Worm (Caenorhabditis elegans) whole organism, dauer: ENCODE data around the gene R08C7.12.

Experiments
- unc-62 ChIP-seq: sonication (generic microtip); optimal IDR thresholded peaks from 2 replicates; lab custom pipeline; 2017; ENCODE audit warnings: missing biosample characterization, missing genetic modification reagents, missing genetic modification characterization

The R08C7.12 gene

DNA sequence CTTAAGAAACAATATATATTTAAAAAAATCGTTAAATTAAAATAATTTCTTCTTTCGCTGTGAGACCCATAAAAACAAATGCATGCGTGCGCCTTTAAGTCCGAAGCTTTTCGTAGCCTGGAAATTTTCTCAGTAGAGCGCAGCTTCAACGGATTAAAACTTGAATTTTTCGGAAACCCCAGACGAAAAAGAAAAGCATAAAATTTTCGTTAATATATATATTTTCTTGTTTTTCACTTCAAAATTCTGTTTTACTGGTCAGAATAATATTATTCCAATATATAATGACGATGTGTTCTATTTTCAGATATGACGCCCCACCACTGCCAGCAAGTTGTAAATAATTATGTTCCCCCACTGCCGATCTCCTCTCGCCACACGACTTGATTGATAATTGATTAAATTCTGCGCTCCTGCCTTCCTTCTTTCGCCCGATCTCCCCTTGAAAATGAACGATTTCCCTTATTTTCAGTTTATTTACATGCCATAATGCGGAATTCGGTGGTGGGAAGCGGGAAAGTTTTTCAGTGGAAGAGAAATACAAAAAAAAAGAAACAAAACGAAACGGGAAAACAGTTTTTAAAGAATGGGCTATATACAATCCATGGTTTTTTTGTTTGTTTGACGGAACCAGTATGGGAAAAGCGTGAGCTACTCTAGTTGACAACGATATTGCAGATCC, 18.6 kb downstream of the R08C7.12 start:
- no peak for TF ChIP-seq unc-62 (GFP tag; lab: Kevin White, UChicago)

DNA sequence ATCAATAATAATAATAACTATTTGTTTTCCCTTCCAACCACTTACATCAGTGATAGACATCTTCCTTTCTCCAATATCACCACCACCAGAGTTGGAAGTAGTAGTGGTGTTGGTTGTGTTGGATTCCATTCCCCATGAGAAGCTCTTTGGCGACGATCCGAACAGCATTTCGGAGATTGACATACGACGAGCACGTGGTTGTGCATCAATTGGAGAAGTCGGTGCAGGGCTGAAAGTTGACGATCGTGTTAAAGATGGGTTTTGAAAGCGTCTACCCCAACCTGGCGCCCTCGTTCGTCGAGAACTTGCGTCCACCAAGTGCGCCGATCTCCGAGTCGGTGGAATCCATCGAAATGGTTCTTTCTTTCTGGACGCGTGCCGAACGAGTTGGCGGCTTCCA, 19.5 kb downstream of the R08C7.12 start:
- no peak for TF ChIP-seq unc-62 (GFP tag; lab: Kevin White, UChicago)

DNA sequence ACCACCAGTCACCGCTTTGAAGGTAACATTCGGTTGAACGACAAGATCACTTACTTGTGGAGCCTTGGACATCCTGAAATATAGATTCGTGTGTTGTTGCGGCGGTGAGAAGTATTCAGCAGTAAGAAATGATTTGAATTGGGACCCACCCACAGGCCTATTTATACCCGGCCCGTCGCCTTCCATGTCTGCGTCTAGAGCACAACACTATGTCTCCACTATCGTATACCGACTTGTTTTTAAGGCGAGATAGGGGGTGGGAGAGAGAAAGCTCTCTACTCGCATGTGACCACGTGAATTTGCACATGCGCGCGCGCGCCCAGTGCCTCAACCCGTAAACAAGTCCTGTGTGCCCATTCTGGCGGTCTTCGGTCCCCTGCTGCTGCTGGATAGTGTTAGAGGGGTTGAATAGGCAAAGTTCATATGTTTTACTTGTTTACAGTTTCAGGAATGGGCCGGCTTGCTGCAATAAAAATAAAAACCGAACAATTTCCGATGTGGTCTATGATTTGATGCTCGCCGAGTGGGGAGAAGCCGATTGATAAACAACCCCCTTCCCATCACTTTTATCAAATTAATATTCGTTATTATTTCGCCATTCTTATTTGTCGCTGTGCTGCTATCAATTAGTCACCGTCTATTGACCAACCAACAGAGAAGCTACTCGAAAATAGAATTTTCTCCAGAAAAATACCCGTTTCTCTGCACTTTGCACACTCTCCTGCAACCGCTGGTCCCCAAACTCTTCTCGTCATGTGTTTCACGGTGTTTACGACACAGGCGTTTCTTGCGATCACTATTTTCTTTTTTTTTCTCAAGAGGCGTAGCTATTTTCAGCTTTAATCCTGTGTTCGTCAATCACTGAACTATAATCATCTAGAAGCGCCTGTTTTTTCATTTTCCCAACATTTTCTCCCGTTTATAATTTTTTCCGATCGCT, 20.5 kb downstream of the R08C7.12 start:
- no peak for TF ChIP-seq unc-62 (GFP tag; lab: Kevin White, UChicago)

DNA sequence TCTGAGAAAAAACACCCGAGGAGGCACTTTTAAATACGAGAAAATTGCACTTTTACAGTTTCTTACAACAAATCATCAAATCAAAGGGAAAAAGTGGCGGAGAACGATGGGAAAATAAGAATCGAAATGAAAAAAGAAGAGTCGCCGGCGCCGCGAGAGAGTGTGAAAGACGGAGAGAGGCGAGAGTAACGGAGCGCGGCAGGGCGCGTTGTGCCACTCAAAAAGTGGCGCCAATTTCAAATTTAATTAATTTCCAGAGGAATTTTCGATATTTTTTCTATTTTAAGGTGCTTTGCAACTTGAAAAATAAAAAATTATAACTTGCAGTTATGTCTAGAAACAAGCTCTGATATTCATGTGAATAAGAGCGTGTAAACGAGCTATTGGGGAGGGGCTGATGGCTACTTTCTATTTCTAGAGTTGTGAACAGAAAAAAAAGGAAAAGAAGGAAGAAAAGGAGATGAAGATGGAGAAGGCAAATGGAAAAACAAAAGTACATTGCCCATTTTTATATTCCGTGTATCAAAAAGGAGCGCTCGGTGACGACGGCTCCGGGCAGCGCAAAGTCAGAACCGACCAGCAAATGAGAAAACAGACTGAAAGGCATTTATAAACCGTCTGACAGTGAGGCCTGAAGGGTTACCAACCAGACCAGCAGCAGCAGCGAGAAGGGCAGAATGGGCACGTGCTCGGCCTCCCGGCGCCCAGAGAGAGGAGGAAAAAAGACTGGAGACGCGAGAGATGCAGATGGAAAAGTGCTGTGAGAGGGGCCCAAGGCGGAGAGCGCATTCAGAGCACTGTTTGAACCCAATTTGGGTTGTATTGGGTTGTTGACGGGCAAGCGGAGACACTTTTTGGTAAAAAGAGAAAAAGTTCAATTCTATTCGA, 21.6 kb downstream of the R08C7.12 start:
- TF ChIP-seq unc-62 (GFP tag; lab: Kevin White, UChicago) = no peak

DNA sequence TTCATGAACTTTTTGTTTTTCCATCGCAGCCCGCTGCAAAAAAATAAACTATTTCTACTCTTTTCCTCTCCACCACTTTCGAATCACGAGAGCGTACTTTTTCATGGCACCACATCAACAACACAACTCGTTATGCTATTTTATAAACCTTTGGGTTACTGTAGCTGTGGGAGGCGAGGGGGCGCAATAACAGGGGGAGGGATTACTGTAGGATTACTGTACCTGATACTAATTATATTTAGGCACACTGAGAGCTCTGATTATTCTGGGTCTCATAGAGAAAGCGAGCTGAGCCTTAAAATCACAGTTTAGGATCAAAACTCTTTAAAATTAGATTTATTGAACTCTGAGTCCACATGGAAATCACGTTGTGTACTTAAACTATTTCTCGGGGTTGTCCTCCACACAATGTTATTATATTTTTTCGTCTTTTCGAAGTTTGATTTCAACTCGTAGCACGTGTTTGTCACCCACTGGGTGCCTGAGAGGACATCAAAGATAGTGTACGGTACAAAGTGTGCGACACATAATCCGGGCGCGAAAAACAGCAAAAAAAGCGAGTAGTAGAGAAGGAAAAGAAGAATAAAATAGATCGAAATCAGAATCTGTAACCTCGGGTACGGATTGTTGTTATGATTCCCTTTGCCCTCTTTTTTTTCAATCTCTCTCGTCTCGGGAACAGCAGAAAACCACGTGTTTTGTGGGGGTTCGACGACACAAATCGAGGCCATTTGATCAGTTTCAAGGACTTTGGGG, 23.1 kb downstream of the R08C7.12 start:
- no peak for TF ChIP-seq unc-62 (GFP tag; lab: Kevin White, UChicago)

DNA sequence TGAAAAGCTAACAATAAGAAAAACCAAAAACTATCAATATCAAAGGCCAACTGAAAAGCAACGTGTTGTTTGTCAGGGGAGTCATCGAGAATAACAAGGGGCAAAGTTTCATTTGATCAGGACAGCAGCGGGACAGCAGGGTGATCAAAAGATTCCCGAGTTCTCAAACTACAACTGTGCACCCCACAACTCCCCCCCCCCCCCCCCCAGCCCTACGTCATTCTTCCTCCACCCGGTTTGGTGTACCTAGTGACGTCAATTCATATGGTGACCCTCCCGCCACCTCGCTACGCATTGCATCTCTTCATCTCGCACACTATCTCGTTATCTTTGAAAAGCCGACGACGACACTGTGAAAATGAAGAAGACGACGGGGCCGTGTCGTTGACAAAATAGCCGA, 24.2 kb downstream of the R08C7.12 start:
- no peak for TF ChIP-seq unc-62 (GFP tag; lab: Kevin White, UChicago)

DNA sequence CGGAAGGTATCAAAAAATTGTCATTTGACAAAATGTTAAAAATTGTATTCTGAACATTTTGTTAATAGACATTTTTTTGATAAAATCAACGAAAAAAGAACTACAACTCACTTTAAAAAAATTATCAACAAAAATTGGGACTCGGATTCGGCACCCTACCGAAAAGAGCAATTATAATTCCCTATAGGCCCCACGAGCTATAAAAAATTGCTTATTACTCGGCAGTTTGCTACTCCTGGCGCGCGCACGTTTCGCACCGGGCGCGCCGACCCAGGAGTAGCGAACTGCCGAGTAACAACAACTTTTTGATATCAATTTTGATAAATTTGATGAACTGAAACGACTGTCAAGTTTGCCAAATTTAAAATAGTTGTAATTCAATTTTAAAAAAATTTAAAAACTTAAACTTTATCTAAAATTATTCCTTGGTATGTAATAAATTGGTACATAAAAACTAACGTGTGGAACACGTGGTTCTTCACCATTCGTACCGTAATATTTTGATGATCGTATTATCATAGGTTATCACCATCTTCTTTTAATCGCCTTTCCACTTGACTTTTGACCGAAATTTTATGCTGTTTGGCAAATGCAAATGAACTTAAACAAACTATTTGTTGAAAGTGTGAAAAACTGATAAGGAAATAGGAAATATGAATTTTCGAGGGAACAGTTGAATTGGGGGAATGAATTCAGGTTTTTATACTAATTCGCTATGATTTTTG, 26.0 kb downstream of the R08C7.12 start:
- TF ChIP-seq unc-62 (GFP tag; lab: Kevin White, UChicago) = no peak

DNA sequence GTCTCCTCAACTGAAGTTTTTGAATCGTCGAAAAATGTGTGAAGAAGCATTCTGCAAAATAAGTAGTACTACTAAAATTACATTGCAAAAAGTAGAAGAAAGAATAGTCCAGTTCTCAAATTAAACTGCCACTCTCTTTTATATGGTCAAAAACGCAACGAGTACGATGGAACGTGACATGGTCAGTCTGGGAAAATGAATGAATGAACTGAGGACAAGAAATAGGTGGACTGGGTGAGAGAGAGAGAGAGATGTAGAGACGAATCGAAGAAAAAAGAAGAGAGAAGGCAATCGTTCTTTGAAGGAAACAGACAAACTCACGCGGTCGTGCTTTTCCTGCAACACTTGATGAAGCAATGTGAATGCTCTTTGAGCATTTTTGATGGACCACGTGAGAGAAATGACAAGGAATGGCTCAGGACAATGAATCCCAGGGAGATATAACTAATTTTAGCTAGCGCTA, 27.5 kb downstream of the R08C7.12 start, which contains the start of gene M01H9.3:
Gene M01H9.3 (minus strand): TSS at position 51 of the 463 bp plus-strand sequence.
- no peak for TF ChIP-seq unc-62 (GFP tag; lab: Kevin White, UChicago)

DNA sequence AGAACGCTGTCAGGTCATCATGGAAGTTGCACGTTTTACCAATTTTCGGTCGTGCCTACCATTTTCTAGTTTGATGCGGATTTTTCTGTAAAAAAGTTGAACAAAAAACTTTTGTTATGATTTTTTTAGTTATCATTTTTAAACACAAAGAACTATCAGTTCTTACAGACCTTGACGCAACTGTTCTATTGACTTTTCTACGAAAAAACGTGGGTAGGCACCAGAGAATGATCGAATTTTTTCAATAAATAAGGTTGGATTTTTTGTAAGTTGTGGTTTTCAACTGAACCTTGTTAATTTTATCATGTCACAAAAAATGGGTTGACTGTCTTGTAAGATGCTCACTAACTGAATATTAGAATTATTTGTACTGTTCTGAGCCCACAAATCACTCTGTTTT, 29.1 kb downstream of the R08C7.12 start:
- TF ChIP-seq unc-62 (GFP tag; lab: Kevin White, UChicago) = no peak

DNA sequence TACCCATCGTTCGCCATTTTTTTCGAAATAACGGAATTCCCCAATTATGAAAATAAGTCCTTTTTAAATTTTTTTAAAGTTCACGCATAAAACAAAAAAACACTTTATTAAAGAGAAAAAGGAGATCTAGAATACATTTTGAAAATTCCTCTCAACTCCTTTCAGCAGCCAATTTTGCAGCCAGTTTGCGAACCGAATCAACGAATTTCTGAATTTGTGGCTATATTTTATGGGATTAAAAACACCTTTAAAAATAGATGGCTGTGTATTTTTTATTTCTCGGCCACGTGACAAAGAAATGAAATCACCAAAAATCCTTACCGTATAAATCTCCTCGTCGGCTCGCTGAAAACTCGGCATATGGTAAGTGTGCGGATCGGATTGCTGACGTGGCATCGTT, 30.5 kb downstream of the R08C7.12 start, which contains the start of gene M01H9.10:
Gene M01H9.10 (minus strand): TSS at position 101 of the 400 bp plus-strand sequence.
- TF ChIP-seq unc-62 (GFP tag; lab: Kevin White, UChicago) = no peak

DNA sequence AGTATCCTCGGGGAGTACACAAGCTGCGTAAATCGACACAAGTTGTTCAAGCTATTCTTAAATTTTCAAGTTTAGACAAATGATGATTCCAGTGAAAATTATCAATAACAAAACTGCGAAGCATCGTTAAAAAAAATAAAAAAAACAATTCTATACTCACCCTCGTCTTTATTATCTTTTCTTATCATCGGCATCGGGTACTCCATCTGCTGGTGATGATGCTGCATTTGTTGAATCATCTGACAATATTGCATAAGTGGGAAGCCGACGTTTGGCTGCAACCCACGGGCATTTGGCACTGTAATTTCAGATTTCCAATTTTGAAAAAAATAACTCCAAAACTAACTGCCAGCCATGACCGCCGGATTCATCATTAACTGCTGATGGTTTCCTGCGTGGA, 31.8 kb downstream of the R08C7.12 start:
- TF ChIP-seq unc-62 (GFP tag; lab: Kevin White, UChicago) = no peak

DNA sequence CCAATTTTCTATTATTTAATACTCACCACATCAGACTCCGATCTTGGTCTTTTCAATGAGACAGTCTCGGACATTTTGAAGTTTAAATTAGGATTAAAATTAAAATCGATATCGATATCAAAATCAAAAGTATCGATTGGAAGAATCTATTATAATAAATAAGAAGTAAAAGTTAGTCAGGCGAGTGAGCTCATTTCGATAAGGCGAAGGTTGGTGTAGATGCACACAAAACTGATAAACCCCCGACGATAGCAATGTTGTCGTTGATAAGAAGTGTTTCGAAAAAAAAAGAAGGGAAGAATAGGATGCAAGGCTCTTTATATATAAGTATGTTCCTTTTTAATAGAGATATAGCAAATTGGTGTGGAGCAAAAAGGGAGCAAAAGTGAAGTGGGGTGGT, 33.0 kb downstream of the R08C7.12 start, which contains the start of gene M01H9.4:
Gene M01H9.4 (minus strand): TSS at position 379 of the 400 bp plus-strand sequence.
- TF ChIP-seq unc-62 (GFP tag; lab: Kevin White, UChicago) = no peak

DNA sequence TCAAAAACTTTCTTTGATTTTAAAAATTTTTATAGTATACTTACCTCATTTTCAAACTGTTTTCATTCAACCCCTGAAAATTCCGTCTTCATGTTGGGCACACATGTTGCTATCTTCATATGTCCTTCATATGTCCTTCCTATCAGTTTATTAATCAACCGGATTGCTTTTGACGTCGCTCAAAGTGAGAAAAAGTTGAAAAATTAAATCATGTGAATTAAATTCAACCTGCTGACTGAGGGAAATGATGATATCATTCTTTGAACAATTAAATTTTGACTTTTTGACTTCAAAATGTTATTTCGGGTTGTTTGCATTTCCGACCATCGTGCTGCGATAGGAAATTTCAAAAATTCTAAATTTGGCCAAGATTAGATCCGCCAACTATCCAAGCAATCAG, 35.0 kb downstream of the R08C7.12 start:
- TF ChIP-seq unc-62 (GFP tag; lab: Kevin White, UChicago) = no peak

DNA sequence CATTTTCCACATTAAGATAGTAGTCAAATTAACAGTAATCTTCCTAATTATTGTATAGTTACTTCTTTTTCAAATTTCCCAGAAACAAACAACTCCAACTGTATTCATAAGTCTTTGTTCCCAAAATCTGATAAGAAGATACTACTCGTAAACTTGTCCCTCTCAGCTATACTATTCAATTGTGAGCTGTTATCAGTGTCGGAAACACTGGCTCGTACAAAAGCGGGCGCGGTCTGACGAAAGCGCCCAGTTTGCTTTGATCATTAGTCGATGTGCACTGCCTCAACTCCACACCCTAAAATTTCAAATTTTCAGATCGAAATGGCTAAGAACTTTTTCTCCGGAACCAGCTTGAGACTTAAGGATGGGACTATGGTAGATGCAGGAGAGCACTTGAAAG, 37.2 kb downstream of the R08C7.12 start, which contains the start of gene trx-3:
Gene trx-3 (plus strand): TSS at position 291 of the 400 bp plus-strand sequence.
- TF ChIP-seq unc-62 (GFP tag; lab: Kevin White, UChicago) = no peak
